Worm (Caenorhabditis elegans) whole organism, mixed stage, embryonic: Measurements from ENCODE around the gene T11B7.5.

ENCODE experiments used
- bed-3 ChIP-seq: fragments of 200-800 bp; sonication (Bioruptor generic); optimal IDR thresholded peaks from 3 replicates; lab custom pipeline; 2018; ENCODE audit warnings: mild to moderate bottlenecking, missing genetic modification characterization, moderate library complexity, missing compliant biosample characterization
- ces-1 ChIP-seq: fragments of 150-350 bp; optimal IDR thresholded peaks from 2 replicates; lab custom pipeline; 2014; ENCODE audit warnings: missing biosample characterization, missing genetic modification reagents, missing genetic modification characterization
- elt-1 ChIP-seq: sonication (generic microtip); optimal IDR thresholded peaks from 2 replicates; lab custom pipeline; 2017; ENCODE audit warnings: missing genetic modification characterization, mild to moderate bottlenecking, missing compliant biosample characterization, antibody characterized with exemption, moderate library complexity, borderline replicate concordance; ENCODE audit not compliant: insufficient read depth
- elt-3 ChIP-seq: fragments of 150-350 bp; optimal IDR thresholded peaks from 2 replicates; lab custom pipeline; 2014; ENCODE audit warnings: missing biosample characterization, missing genetic modification characterization
- lin-13 ChIP-seq: fragments of 150-350 bp; optimal IDR thresholded peaks from 2 replicates; lab custom pipeline; 2014; ENCODE audit warnings: missing biosample characterization, missing genetic modification characterization
- unc-62 ChIP-seq: fragments of 150-350 bp; optimal IDR thresholded peaks from 2 replicates; lab custom pipeline; 2014; ENCODE audit warnings: missing biosample characterization, missing genetic modification reagents, missing genetic modification characterization

- no peak for TF ChIP-seq elt-3 (tag; lab: Kevin White, UChicago)
- no peak for TF ChIP-seq lin-13 (tag; lab: Kevin White, UChicago)
- no peak for TF ChIP-seq ces-1 (GFP tag; lab: Kevin White, UChicago)
- TF ChIP-seq elt-1 (tag; lab: Kevin White, UChicago): no peak
- TF ChIP-seq bed-3 (GFP tag; lab: Kevin White, UChicago): no peak
- no peak for TF ChIP-seq unc-62 (GFP tag; lab: Kevin White, UChicago)
These were observed 25.3 kb upstream of the T11B7.5 start, which contains the start of gene C09G9.8 for ce11 chrIV:8881181-8881580.
